Fruit fly (Drosophila melanogaster) whole organism, adult: ENCODE measurements around the gene CG11714.
A peak's percentile ranks its signal among the peaks of the same experiment; 100 is the strongest.

Experiments used
- CG11617 ChIP-seq: fragments of 200-800 bp; sonication (Bioruptor generic); optimal IDR thresholded peaks from 2 replicates; lab custom pipeline; 2017; ENCODE audit warnings: mild to moderate bottlenecking, missing biosample characterization, missing genetic modification reagents, missing genetic modification characterization
- CG12768 ChIP-seq: fragments of 200-800 bp; sonication (Bioruptor generic); optimal IDR thresholded peaks from 2 replicates; lab custom pipeline; 2017; ENCODE audit warnings: missing biosample characterization, missing genetic modification characterization, mild to moderate bottlenecking, moderate library complexity, missing genetic modification reagents
- CG14711 ChIP-seq: fragments of 200-800 bp; sonication (Bioruptor generic); optimal IDR thresholded peaks from 2 replicates; lab custom pipeline; 2018; ENCODE audit warnings: missing biosample characterization, mild to moderate bottlenecking, missing genetic modification characterization, moderate library complexity
- CG1620 ChIP-seq: fragments of 200-800 bp; sonication (Bioruptor generic); optimal IDR thresholded peaks from 2 replicates; lab custom pipeline; 2016; ENCODE audit warnings: missing biosample characterization, missing genetic modification characterization
- CG33017 ChIP-seq: fragments of 200-800 bp; sonication (Bioruptor generic); optimal IDR thresholded peaks from 2 replicates; lab custom pipeline; 2018; ENCODE audit warnings: missing biosample characterization, mild to moderate bottlenecking, missing genetic modification characterization, moderate library complexity
- CG5204 ChIP-seq: fragments of 200-800 bp; sonication (Bioruptor generic); optimal IDR thresholded peaks from 2 replicates; lab custom pipeline; 2016; ENCODE audit warnings: missing biosample characterization, missing genetic modification characterization
- CG7045 ChIP-seq: fragments of 200-800 bp; sonication (Bioruptor generic); optimal IDR thresholded peaks from 2 replicates; lab custom pipeline; 2017; ENCODE audit warnings: missing biosample characterization, mild to moderate bottlenecking, missing genetic modification characterization
- CG7101 ChIP-seq: fragments of 200-800 bp; sonication (Bioruptor generic); optimal IDR thresholded peaks from 2 replicates; lab custom pipeline; 2018; ENCODE audit warnings: missing biosample characterization, mild to moderate bottlenecking, missing genetic modification characterization, moderate library complexity
- Clk ChIP-seq: fragments of 200-800 bp; sonication (Bioruptor generic); optimal IDR thresholded peaks from 2 replicates; lab custom pipeline; 2017; ENCODE audit warnings: missing biosample characterization, missing genetic modification characterization
- Crg-1 ChIP-seq: fragments of 200-800 bp; sonication (Bioruptor generic); optimal IDR thresholded peaks from 2 replicates; lab custom pipeline; 2016; ENCODE audit warnings: missing biosample characterization, missing genetic modification characterization
- Hr96 ChIP-seq: fragments of 200-800 bp; sonication (Bioruptor generic); optimal IDR thresholded peaks from 2 replicates; lab custom pipeline; 2016; ENCODE audit warnings: missing biosample characterization, missing genetic modification characterization
- Mnt ChIP-seq: fragments of 200-800 bp; sonication (Bioruptor generic); optimal IDR thresholded peaks from 2 replicates; lab custom pipeline; 2016; ENCODE audit warnings: missing biosample characterization, mild to moderate bottlenecking, missing genetic modification characterization
- bab1 ChIP-seq: fragments of 200-800 bp; sonication (Bioruptor generic); optimal IDR thresholded peaks from 3 replicates; lab custom pipeline; 2019; ENCODE audit warnings: missing biosample characterization, mild to moderate bottlenecking, missing genetic modification characterization, moderate library complexity
- cic ChIP-seq: fragments of 200-800 bp; sonication (Bioruptor generic); optimal IDR thresholded peaks from 2 replicates; lab custom pipeline; 2017; ENCODE audit warnings: missing biosample characterization, mild to moderate bottlenecking, missing genetic modification characterization, moderate library complexity
- cnc ChIP-seq, 2 experiments: fragments of >200 bp; optimal IDR thresholded peaks; 2 replicates each; lab custom pipeline; 2017
- kay ChIP-seq: fragments of 200-800 bp; sonication (Bioruptor generic); peaks from one replicate; lab custom pipeline; 2016; ENCODE audit warnings: missing biosample characterization, missing genetic modification characterization, borderline replicate concordance
- ovo ChIP-seq: fragments of 200-800 bp; sonication (Bioruptor generic); optimal IDR thresholded peaks from 2 replicates; lab custom pipeline; 2016; ENCODE audit warnings: missing biosample characterization, missing genetic modification characterization
- pad ChIP-seq: fragments of 200-800 bp; sonication (Bioruptor generic); optimal IDR thresholded peaks from 3 replicates; lab custom pipeline; 2017; ENCODE audit warnings: missing biosample characterization, missing genetic modification characterization, mild to moderate bottlenecking, moderate library complexity, missing genetic modification reagents
- tj ChIP-seq: fragments of 200-800 bp; sonication (Bioruptor generic); optimal IDR thresholded peaks from 3 replicates; lab custom pipeline; 2017; ENCODE audit warnings: missing biosample characterization, mild to moderate bottlenecking, missing genetic modification characterization, moderate library complexity
- toe ChIP-seq: fragments of 200-800 bp; sonication (Bioruptor generic); optimal IDR thresholded peaks from 2 replicates; lab custom pipeline; 2016; ENCODE audit warnings: missing biosample characterization, missing genetic modification characterization

Gene CG11714

dm6 chr3L:11485956-11486609 is 36.4 kb downstream of the CG11714 start:
- no peak for TF ChIP-seq bab1 (GFP tag; lab: Kevin White, UChicago)
- no peak for TF ChIP-seq CG11617 (GFP tag; lab: Kevin White, UChicago)
- no peak for TF ChIP-seq CG5204 (GFP tag; lab: Kevin White, UChicago)
- TF ChIP-seq kay (GFP tag; lab: Kevin White, UChicago) = peak; percentile 16
- TF ChIP-seq Mnt (GFP tag; lab: Kevin White, UChicago) = no peak
- no peak for TF ChIP-seq CG14711 (tag; lab: Kevin White, UChicago)

- TF ChIP-seq tj (GFP tag; lab: Kevin White, UChicago) (no peak), CG14711 (tag; lab: Kevin White, UChicago) (no peak), CG1620 (GFP tag; lab: Kevin White, UChicago) (no peak), bab1 (GFP tag; lab: Kevin White, UChicago) (no peak), CG5204 (GFP tag; lab: Kevin White, UChicago) (no peak), pad (GFP tag; lab: Kevin White, UChicago) (no peak), CG12768 (GFP tag; lab: Kevin White, UChicago) (no peak), CG7045 (GFP tag; lab: Kevin White, UChicago) (no peak)
Observed at dm6 chr3L:11484483-11484882, 38.0 kb downstream of the CG11714 start.

dm6 chr3L:11483135-11483534 is 39.4 kb downstream of the CG11714 start:
- TF ChIP-seq bab1 (GFP tag; lab: Kevin White, UChicago) (no peak), CG12768 (GFP tag; lab: Kevin White, UChicago) (no peak), kay (GFP tag; lab: Kevin White, UChicago) (no peak), tj (GFP tag; lab: Kevin White, UChicago) (no peak), Mnt (GFP tag; lab: Kevin White, UChicago) (no peak), ovo (GFP tag; lab: Kevin White, UChicago) (no peak), CG11617 (GFP tag; lab: Kevin White, UChicago) (no peak), Hr96 (GFP tag; lab: Kevin White, UChicago) (no peak)

dm6 chr3L:11480304-11480703 is 42.2 kb downstream of the CG11714 start:
- TF ChIP-seq CG12768 (GFP tag; lab: Kevin White, UChicago) = no peak
- TF ChIP-seq cic (GFP tag; lab: Kevin White, UChicago) = no peak
- TF ChIP-seq Clk (GFP tag; lab: Kevin White, UChicago) = no peak
- no peak for TF ChIP-seq CG11617 (GFP tag; lab: Kevin White, UChicago)
- TF ChIP-seq tj (GFP tag; lab: Kevin White, UChicago) = no peak
- TF ChIP-seq kay (GFP tag; lab: Kevin White, UChicago) = no peak
- TF ChIP-seq cnc (optimal IDR thresholded peaks at IDR 0.05; lab: Kevin White, UChicago) = no peak
- no peak for TF ChIP-seq Mnt (GFP tag; lab: Kevin White, UChicago)
- no peak for TF ChIP-seq Crg-1
- TF ChIP-seq CG7045 (GFP tag; lab: Kevin White, UChicago) = no peak
- no peak for TF ChIP-seq CG14711 (tag; lab: Kevin White, UChicago)

dm6 chr3L:11474658-11475057 is 47.9 kb downstream of the CG11714 start, which contains the start of gene Vha16-2:
Gene Vha16-2, plus strand, starts transcription at chr3L:11474958.
- TF ChIP-seq CG7101 (tag; lab: Kevin White, UChicago) (no peak), cnc (optimal IDR thresholded peaks at IDR 0.05; lab: Kevin White, UChicago) (no peak), CG33017 (tag; lab: Kevin White, UChicago) (no peak), cic (GFP tag; lab: Kevin White, UChicago) (no peak), bab1 (GFP tag; lab: Kevin White, UChicago) (no peak), CG1620 (GFP tag; lab: Kevin White, UChicago) (no peak)

dm6 chr3L:11472991-11473390 is 49.5 kb downstream of the CG11714 start, which contains the start of gene Vha16-3:
Gene Vha16-3, plus strand, starts transcription at chr3L:11473291.
- TF ChIP-seq cic (GFP tag; lab: Kevin White, UChicago) = no peak
- TF ChIP-seq CG7045 (GFP tag; lab: Kevin White, UChicago) = no peak
- TF ChIP-seq tj (GFP tag; lab: Kevin White, UChicago) = no peak

dm6 chr3L:11472388-11472787 is 50.1 kb downstream of the CG11714 start:
- TF ChIP-seq tj (GFP tag; lab: Kevin White, UChicago) = no peak
- no peak for TF ChIP-seq Mnt (GFP tag; lab: Kevin White, UChicago)
- TF ChIP-seq Crg-1 = no peak
- no peak for TF ChIP-seq CG1620 (GFP tag; lab: Kevin White, UChicago)
- TF ChIP-seq kay (GFP tag; lab: Kevin White, UChicago) = no peak
- TF ChIP-seq toe (GFP tag; lab: Kevin White, UChicago) = no peak
- TF ChIP-seq CG7101 (tag; lab: Kevin White, UChicago) = no peak
- TF ChIP-seq cnc (optimal IDR thresholded peaks at IDR 0.05; lab: Kevin White, UChicago) = no peak
- TF ChIP-seq bab1 (GFP tag; lab: Kevin White, UChicago) = no peak
- TF ChIP-seq CG12768 (GFP tag; lab: Kevin White, UChicago) = no peak
- TF ChIP-seq cic (GFP tag; lab: Kevin White, UChicago) = no peak
